Worm (Caenorhabditis elegans): ENCODE results near the gene mdt-10.

DNA sequence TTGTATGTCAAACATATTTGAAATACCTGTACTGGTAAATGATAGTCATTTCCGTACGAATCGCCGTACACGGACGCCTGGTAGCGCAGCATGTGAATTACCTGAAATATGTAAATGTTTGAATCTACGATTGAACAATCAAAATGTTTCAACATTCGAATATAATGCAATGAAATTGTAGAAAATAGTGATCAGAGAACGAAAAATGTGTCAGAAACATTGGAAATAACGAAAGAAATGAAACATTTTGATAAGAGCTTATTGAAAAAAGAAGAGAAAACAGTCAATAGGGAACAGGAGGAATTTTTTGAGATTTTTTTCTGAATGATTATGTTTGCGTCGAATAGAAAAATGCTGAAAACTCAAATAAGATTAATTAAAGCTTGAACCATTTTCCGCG lies 15.2 kb upstream of the mdt-10 start, which contains the start of gene ztf-17:
- no peak for TF ChIP-seq nhr-77 (tag; optimal IDR thresholded peaks at IDR 0.05)
- no peak for TF ChIP-seq nhr-12 (tag; optimal IDR thresholded peaks at IDR 0.05)
- no peak for TF ChIP-seq lin-39 (tag; optimal IDR thresholded peaks at IDR 0.05)
- TF ChIP-seq zag-1 (tag; optimal IDR thresholded peaks at IDR 0.05): no peak
- no peak for TF ChIP-seq ztf-11 (tag; optimal IDR thresholded peaks at IDR 0.05)
- TF ChIP-seq ceh-16 (tag; optimal IDR thresholded peaks at IDR 0.05): no peak
- no peak for TF ChIP-seq snpc-4 (tag; optimal IDR thresholded peaks at IDR 0.05)
- no peak for TF ChIP-seq elt-3 (tag; optimal IDR thresholded peaks at IDR 0.05)
- no peak for TF ChIP-seq crh-2 (tag; optimal IDR thresholded peaks at IDR 0.05)
- TF ChIP-seq Y55F3AM.14 (GFP tag; optimal IDR thresholded peaks at IDR 0.05): no peak
- TF ChIP-seq sma-9 (GFP tag; optimal IDR thresholded peaks at IDR 0.05): no peak
- no peak for TF ChIP-seq sma-9 (tag; optimal IDR thresholded peaks at IDR 0.05)
- TF ChIP-seq alr-1 (tag; optimal IDR thresholded peaks at IDR 0.05): no peak

Measured in whole organism, L2 larva.